Worm (Caenorhabditis elegans): ENCODE measurements around the gene usp-46.

DNA sequence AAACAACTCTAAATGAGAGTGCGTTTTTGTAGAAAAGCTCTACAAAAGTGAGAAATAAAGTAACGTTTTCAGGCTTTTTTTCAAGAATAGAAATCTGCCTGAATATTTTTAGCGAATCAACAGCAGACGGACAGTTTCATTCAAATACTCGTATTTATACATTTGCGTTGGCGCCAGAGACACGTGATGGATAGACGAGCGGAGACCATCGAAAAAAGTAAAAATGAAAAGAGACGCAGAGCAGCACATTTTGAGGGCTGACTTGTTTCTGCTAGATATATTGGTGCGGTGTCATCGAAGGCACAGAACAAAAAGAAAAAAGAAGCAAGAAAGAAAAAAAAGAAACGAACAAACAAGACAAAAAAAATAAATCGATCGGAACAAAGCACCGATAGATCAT is 49.6 kb downstream of the usp-46 start:
- no peak for TF ChIP-seq mml-1 (tag; optimal IDR thresholded peaks at IDR 0.05)
- peak; percentile 2 for TF ChIP-seq hmg-11 (tag; optimal IDR thresholded peaks at IDR 0.05)
- no peak for TF ChIP-seq egl-27 (tag; optimal IDR thresholded peaks at IDR 0.05)
- no peak for TF ChIP-seq unc-62 (GFP tag; optimal IDR thresholded peaks at IDR 0.05)
- no peak for TF ChIP-seq ceh-82 (tag; optimal IDR thresholded peaks at IDR 0.05)

All from whole organism, L3 larva.